Fruit fly (Drosophila melanogaster): ENCODE data around the gene CG45263.

CG45263 gene

dm6 chr3R:8470567-8470966 lies 6.8 kb downstream of the CG45263 start (continued):
- TF ChIP-seq CG8924 (tag; optimal IDR thresholded peaks at IDR 0.05), result peak; percentile 16
- no peak for TF ChIP-seq CG1832 (GFP tag; optimal IDR thresholded peaks at IDR 0.05)
- TF ChIP-seq Ssrp (tag; optimal IDR thresholded peaks at IDR 0.05), result peak; percentile 25
- no peak for TF ChIP-seq CG4617 (GFP tag; optimal IDR thresholded peaks at IDR 0.05; ENCODE audit: borderline replicate concordance)
- no peak for TF ChIP-seq CG3163 (GFP tag; optimal IDR thresholded peaks at IDR 0.05)
- TF ChIP-seq Ets65A (GFP tag), result peak; percentile 3
- peak; percentile 20; the same call in 1 of the 2 replicates for TF ChIP-seq CG14014 (GFP tag; IDR thresholded peaks at IDR 0.05)
- no peak for TF ChIP-seq Hey (tag; optimal IDR thresholded peaks at IDR 0.05)
- no peak for TF ChIP-seq Opbp (GFP tag; IDR thresholded peaks at IDR 0.05; ENCODE audit: partially characterized antibody)
- TF ChIP-seq phol (tag; optimal IDR thresholded peaks at IDR 0.05), result peak; percentile 28
- no peak for TF ChIP-seq MBD-R2 (GFP tag; IDR thresholded peaks at IDR 0.05)
- TF ChIP-seq CG9932 (GFP tag; IDR thresholded peaks at IDR 0.05), result peak; percentile 21; the same call in 1 of the 2 replicates
- TF ChIP-seq CG11085 (GFP tag; IDR thresholded peaks at IDR 0.05), result no peak
- peak; percentile 37 for TF ChIP-seq unpg (GFP tag; optimal IDR thresholded peaks at IDR 0.05)
- no peak for TF ChIP-seq CG10209 (GFP tag; optimal IDR thresholded peaks at IDR 0.05)
- no peak for TF ChIP-seq peb (GFP tag; IDR thresholded peaks at IDR 0.05)
- TF ChIP-seq CG12769 (tag; optimal IDR thresholded peaks at IDR 0.05), result no peak
- no peak for TF ChIP-seq CG13775 (GFP tag; optimal IDR thresholded peaks at IDR 0.05)
- no peak for TF ChIP-seq crc (GFP tag; optimal IDR thresholded peaks at IDR 0.05)
- TF ChIP-seq CG7372 (GFP tag; IDR thresholded peaks at IDR 0.05), result peak; percentile 10; the same call in 1 of the 2 replicates
- TF ChIP-seq Fer3 (tag; optimal IDR thresholded peaks at IDR 0.05), result no peak
- no peak for TF ChIP-seq Dbx (GFP tag; IDR thresholded peaks at IDR 0.05)
- no peak for TF ChIP-seq B-H1 (GFP tag; IDR thresholded peaks at IDR 0.05)
- TF ChIP-seq CG12942 (GFP tag; optimal IDR thresholded peaks at IDR 0.05), result no peak
- peak; percentile 29; the same call in 1 of the 2 replicates for TF ChIP-seq CG14441 (GFP tag; IDR thresholded peaks at IDR 0.05)
- TF ChIP-seq Awh (GFP tag; IDR thresholded peaks at IDR 0.05), result 0 out of 2 replicates have a peak, but pooled peaks have one; percentile 29
- no peak for TF ChIP-seq hth (optimal IDR thresholded peaks at IDR 0.05)
- no peak for TF ChIP-seq run (tag; optimal IDR thresholded peaks at IDR 0.05)
- no peak for TF ChIP-seq Hand (GFP tag; optimal IDR thresholded peaks at IDR 0.05)
- no peak for TF ChIP-seq NFAT (GFP tag; IDR thresholded peaks at IDR 0.05)
- no peak for TF ChIP-seq CG15514 (GFP tag; optimal IDR thresholded peaks at IDR 0.05)
- no peak for TF ChIP-seq CG16779 (GFP tag; IDR thresholded peaks at IDR 0.05)
- no peak for TF ChIP-seq grn (GFP tag; optimal IDR thresholded peaks at IDR 0.05)
- no peak for TF ChIP-seq tin (GFP tag; optimal IDR thresholded peaks at IDR 0.05)
- TF ChIP-seq CG7556 (GFP tag; optimal IDR thresholded peaks at IDR 0.05), result peak; percentile 12
- no peak for TF ChIP-seq abd-A (tag; optimal IDR thresholded peaks at IDR 0.05)
- peak; percentile 66 for TF ChIP-seq Sox102F (GFP tag; optimal IDR thresholded peaks at IDR 0.05)
- no peak for TF ChIP-seq pb (GFP tag; optimal IDR thresholded peaks at IDR 0.05)
- no peak for TF ChIP-seq HmgD (GFP tag; optimal IDR thresholded peaks at IDR 0.05)
- TF ChIP-seq nmo (GFP tag; optimal IDR thresholded peaks at IDR 0.05), result peak; percentile 41
- no peak for TF ChIP-seq CG12155 (GFP tag; optimal IDR thresholded peaks at IDR 0.05)
- no peak for TF ChIP-seq CG10274 (GFP tag; optimal IDR thresholded peaks at IDR 0.05)
- TF ChIP-seq Chrac-16 (GFP tag; optimal IDR thresholded peaks at IDR 0.05), result no peak
- no peak for TF ChIP-seq CG10565 (GFP tag; optimal IDR thresholded peaks at IDR 0.05)
- no peak for TF ChIP-seq trh (GFP tag; optimal IDR thresholded peaks at IDR 0.05)
- TF ChIP-seq wdn (GFP tag; IDR thresholded peaks at IDR 0.05), result no peak
- 0 out of 2 replicates have a peak, but pooled peaks have one; percentile 12 for TF ChIP-seq E2f1 (GFP tag; IDR thresholded peaks at IDR 0.05)
- TF ChIP-seq repo (GFP tag; optimal IDR thresholded peaks at IDR 0.05), result no peak
- peak; percentile 29 for TF ChIP-seq Blimp-1 (GFP tag; optimal IDR thresholded peaks at IDR 0.05)
- peak; percentile 38; the same call in 1 of the 2 replicates for TF ChIP-seq CG31441 (GFP tag; IDR thresholded peaks at IDR 0.05)

Data from whole organism, embryonic.